Worm (Caenorhabditis elegans) whole organism, L3 larva: Measurements from ENCODE around the gene snrp-40.1.

Source experiments
- R02D3.7 ChIP-seq: fragments of 150-350 bp; optimal IDR thresholded peaks from 2 replicates; lab custom pipeline; 2014; ENCODE audit warnings: missing biosample characterization, missing genetic modification characterization
- aly-2 ChIP-seq: fragments of 150-350 bp; optimal IDR thresholded peaks from 2 replicates; lab custom pipeline; 2014; ENCODE audit warnings: missing biosample characterization, missing genetic modification characterization
- ama-1 ChIP-seq: fragments of 150-350 bp; optimal IDR thresholded peaks from 2 replicates; lab custom pipeline; 2018
- ceh-28 ChIP-seq: fragments of 150-350 bp; optimal IDR thresholded peaks from 2 replicates; lab custom pipeline; 2014; ENCODE audit warnings: missing biosample characterization, missing genetic modification reagents, missing genetic modification characterization
- ceh-9 ChIP-seq: sonication (generic microtip); optimal IDR thresholded peaks from 2 replicates; lab custom pipeline; 2018; ENCODE audit warnings: missing biosample characterization, missing genetic modification characterization
- elt-1 ChIP-seq: fragments of 150-350 bp; optimal IDR thresholded peaks from 2 replicates; lab custom pipeline; 2014; ENCODE audit warnings: missing biosample characterization, missing genetic modification characterization
- elt-2 ChIP-seq: sonication (generic microtip); optimal IDR thresholded peaks from 2 replicates; lab custom pipeline; 2016; ENCODE audit warnings: missing genetic modification reagents, mild to moderate bottlenecking, missing genetic modification characterization, missing compliant biosample characterization
- eor-1 ChIP-seq, 2 experiments: fragments of 150-350 bp; optimal IDR thresholded peaks; 2 replicates each; lab custom pipeline; 2014 to 2018; ENCODE audit warnings: missing biosample characterization in 2 of 2, missing genetic modification characterization in 2 of 2
- fkh-10 ChIP-seq: sonication (generic microtip); optimal IDR thresholded peaks from 2 replicates; lab custom pipeline; 2017; ENCODE audit warnings: missing biosample characterization, missing genetic modification reagents, missing genetic modification characterization
- fkh-2 ChIP-seq: fragments of 150-350 bp; optimal IDR thresholded peaks from 2 replicates; lab custom pipeline; 2014; ENCODE audit warnings: missing biosample characterization, missing genetic modification reagents, missing genetic modification characterization
- fos-1 ChIP-seq: fragments of 150-350 bp; optimal IDR thresholded peaks from 2 replicates; lab custom pipeline; 2014; ENCODE audit warnings: missing biosample characterization, missing genetic modification characterization
- hmg-11 ChIP-seq: sonication (generic microtip); optimal IDR thresholded peaks from 2 replicates; lab custom pipeline; 2016; ENCODE audit warnings: missing genetic modification characterization, missing compliant biosample characterization
- lin-15B ChIP-seq: fragments of 150-350 bp; optimal IDR thresholded peaks from 2 replicates; lab custom pipeline; 2014; ENCODE audit warnings: missing biosample characterization, missing genetic modification characterization
- lin-39 ChIP-seq: fragments of 150-350 bp; optimal IDR thresholded peaks from 2 replicates; lab custom pipeline; 2018; ENCODE audit warnings: missing biosample characterization, missing genetic modification reagents, missing genetic modification characterization
- lsy-12 ChIP-seq: sonication (generic microtip); optimal IDR thresholded peaks from 2 replicates; lab custom pipeline; 2016; ENCODE audit warnings: mild to moderate bottlenecking, missing genetic modification characterization, missing compliant biosample characterization
- nfya-1 ChIP-seq: sonication (generic microtip); optimal IDR thresholded peaks from 2 replicates; lab custom pipeline; 2017; ENCODE audit warnings: missing genetic modification characterization, mild to moderate bottlenecking, missing compliant biosample characterization, antibody characterized with exemption, moderate library complexity; ENCODE audit not compliant: insufficient read depth
- nhr-11 ChIP-seq: fragments of 150-350 bp; optimal IDR thresholded peaks from 2 replicates; lab custom pipeline; 2014; ENCODE audit warnings: missing biosample characterization, missing genetic modification characterization
- nhr-12 ChIP-seq: fragments of 150-350 bp; optimal IDR thresholded peaks from 2 replicates; lab custom pipeline; 2014; ENCODE audit warnings: missing biosample characterization, missing genetic modification characterization
- nhr-23 ChIP-seq: fragments of 150-350 bp; optimal IDR thresholded peaks from 2 replicates; lab custom pipeline; 2014; ENCODE audit warnings: missing biosample characterization, missing genetic modification reagents, missing genetic modification characterization
- nhr-25 ChIP-seq: sonication (generic microtip); optimal IDR thresholded peaks from 2 replicates; lab custom pipeline; 2017; ENCODE audit warnings: missing biosample characterization, missing genetic modification characterization
- nhr-28 ChIP-seq: fragments of 150-350 bp; optimal IDR thresholded peaks from 2 replicates; lab custom pipeline; 2014; ENCODE audit warnings: missing biosample characterization, missing genetic modification characterization
- nhr-67 ChIP-seq: fragments of 150-350 bp; optimal IDR thresholded peaks from 2 replicates; lab custom pipeline; 2014; ENCODE audit warnings: missing biosample characterization, missing genetic modification characterization
- nhr-76 ChIP-seq: fragments of 150-350 bp; sonication (generic microtip); optimal IDR thresholded peaks from 5 replicates; lab custom pipeline; 2014; ENCODE audit warnings: missing biosample characterization, missing genetic modification characterization
- nhr-77 ChIP-seq: fragments of 150-350 bp; optimal IDR thresholded peaks from 2 replicates; lab custom pipeline; 2014; ENCODE audit warnings: missing biosample characterization, missing genetic modification characterization
- pha-4 ChIP-seq: fragments of 150-350 bp; optimal IDR thresholded peaks from 2 replicates; lab custom pipeline; 2014; ENCODE audit warnings: missing biosample characterization, missing genetic modification reagents, missing genetic modification characterization
- pqm-1 ChIP-seq: fragments of 150-350 bp; optimal IDR thresholded peaks from 2 replicates; lab custom pipeline; 2017; ENCODE audit warnings: missing biosample characterization, missing genetic modification characterization, inconsistent platforms
- sea-2 ChIP-seq: fragments of 150-350 bp; sonication (generic microtip); optimal IDR thresholded peaks from 4 replicates; lab custom pipeline; 2014; ENCODE audit warnings: missing biosample characterization, missing genetic modification reagents, missing genetic modification characterization
- skn-1 ChIP-seq: fragments of 150-350 bp; optimal IDR thresholded peaks from 2 replicates; lab custom pipeline; 2014; ENCODE audit warnings: missing biosample characterization, missing genetic modification characterization
- tbx-2 ChIP-seq: sonication (generic microtip); optimal IDR thresholded peaks from 2 replicates; lab custom pipeline; 2016; ENCODE audit warnings: mild to moderate bottlenecking, missing genetic modification characterization, missing compliant biosample characterization
- unc-39 ChIP-seq: sonication (generic microtip); optimal IDR thresholded peaks from 4 replicates; lab custom pipeline; 2017; ENCODE audit warnings: missing biosample characterization, missing genetic modification characterization
- unc-62 ChIP-seq: fragments of 150-350 bp; sonication (generic microtip); optimal IDR thresholded peaks from 4 replicates; lab custom pipeline; 2014; ENCODE audit warnings: missing biosample characterization, missing genetic modification reagents, missing genetic modification characterization
- zag-1 ChIP-seq: fragments of 150-350 bp; optimal IDR thresholded peaks from 2 replicates; lab custom pipeline; 2014; ENCODE audit warnings: missing biosample characterization, missing genetic modification characterization
- ztf-11 ChIP-seq: fragments of 150-350 bp; optimal IDR thresholded peaks from 2 replicates; lab custom pipeline; 2014; ENCODE audit warnings: missing biosample characterization, missing genetic modification characterization
- ztf-4 ChIP-seq: fragments of 150-350 bp; optimal IDR thresholded peaks from 2 replicates; lab custom pipeline; 2014; ENCODE audit warnings: missing biosample characterization, missing genetic modification characterization

The snrp-40.1 gene

ce11 chrX:11281148-11281547 is 18.4 kb downstream of the snrp-40.1 start, which contains the start of gene F38B2.6:
F38B2.6 (minus strand) TSS chrX:11281248.
- TF ChIP-seq nhr-23 (tag; lab: Kevin White, UChicago) (no peak), fkh-2 (tag; lab: Kevin White, UChicago) (no peak), fos-1 (tag; lab: Kevin White, UChicago) (no peak), tbx-2 (tag; lab: Kevin White, UChicago) (no peak), eor-1 (tag; optimal IDR thresholded peaks at IDR 0.05; lab: Kevin White, UChicago) (no peak), unc-62 (GFP tag; lab: Kevin White, UChicago) (no peak), zag-1 (tag; lab: Kevin White, UChicago) (no peak), nhr-76 (no peak), ztf-11 (no peak), pha-4 (tag; lab: Kevin White, UChicago) (no peak), fkh-10 (no peak)

- TF ChIP-seq nhr-67 (no peak), nfya-1 (tag; lab: Kevin White, UChicago) (no peak), aly-2 (tag; lab: Kevin White, UChicago) (no peak), elt-1 (no peak), pha-4 (tag; lab: Kevin White, UChicago) (no peak)
Observed at ce11 chrX:11279276-11279675, 20.3 kb downstream of the snrp-40.1 start, which contains the start of gene F38B2.2. F38B2.2 (minus strand) TSS chrX:11279376.

- TF ChIP-seq R02D3.7 (no peak), zag-1 (tag; lab: Kevin White, UChicago) (no peak), nhr-28 (tag; lab: Kevin White, UChicago) (no peak), nhr-77 (tag; lab: Kevin White, UChicago) (no peak), ztf-11 (no peak), ceh-28 (tag; lab: Kevin White, UChicago) (no peak), ama-1 (lab: Kevin White, UChicago) (no peak), elt-1 (no peak), lin-39 (tag; lab: Kevin White, UChicago) (no peak), nfya-1 (tag; lab: Kevin White, UChicago) (no peak), pqm-1 (tag; lab: Kevin White, UChicago) (no peak), lsy-12 (tag; lab: Kevin White, UChicago) (no peak), eor-1 (tag; optimal IDR thresholded peaks at IDR 0.05; lab: Kevin White, UChicago) (no peak), hmg-11 (no peak), elt-2 (tag; lab: Kevin White, UChicago) (no peak), lin-15B (no peak), sea-2 (no peak), ceh-9 (tag; lab: Kevin White, UChicago) (no peak)
Observed at ce11 chrX:11270882-11271281, 28.7 kb downstream of the snrp-40.1 start, which contains the start of gene ifa-1. ifa-1 (plus strand) TSS chrX:11271182.

- no peak for TF ChIP-seq sea-2
- no peak for TF ChIP-seq lin-39 (tag; lab: Kevin White, UChicago)
- TF ChIP-seq ztf-4 (tag; lab: Kevin White, UChicago), result no peak
- TF ChIP-seq nhr-12 (tag; lab: Kevin White, UChicago), result no peak
- TF ChIP-seq aly-2 (tag; lab: Kevin White, UChicago), result no peak
- TF ChIP-seq nhr-67, result no peak
- TF ChIP-seq fos-1 (tag; lab: Kevin White, UChicago), result no peak
- TF ChIP-seq skn-1 (tag; lab: Kevin White, UChicago), result no peak
- no peak for TF ChIP-seq ceh-9 (tag; lab: Kevin White, UChicago)
- TF ChIP-seq lsy-12 (tag; lab: Kevin White, UChicago), result no peak
Observed at ce11 chrX:11268970-11269369, 30.6 kb downstream of the snrp-40.1 start, which contains the start of gene C03A3.3. C03A3.3 (minus strand) TSS chrX:11269070.

- TF ChIP-seq nhr-25, result peak; percentile 21
- no peak for TF ChIP-seq sea-2
- TF ChIP-seq, all 47 proteins: peak for 1
Observed at ce11 chrX:11266711-11267110, 32.9 kb downstream of the snrp-40.1 start, which contains the start of gene C03A3.9. C03A3.9 (plus strand) TSS chrX:11267011.

ce11 chrX:11264715-11265114 is 34.9 kb downstream of the snrp-40.1 start:
- no peak for TF ChIP-seq unc-39 (tag; lab: Kevin White, UChicago)
- TF ChIP-seq elt-2 (tag; lab: Kevin White, UChicago), result peak; percentile 82
- TF ChIP-seq pqm-1 (tag; lab: Kevin White, UChicago), result peak; percentile 84
- no peak for TF ChIP-seq nhr-11 (tag; lab: Kevin White, UChicago)
- no peak for TF ChIP-seq sea-2
- no peak for TF ChIP-seq zag-1 (tag; lab: Kevin White, UChicago)
- no peak for TF ChIP-seq nhr-77 (tag; lab: Kevin White, UChicago)
- no peak for TF ChIP-seq unc-62 (GFP tag; lab: Kevin White, UChicago)
